Fruit fly (Drosophila melanogaster): ENCODE results near the gene CG6071.

Gene CG6071

DNA sequence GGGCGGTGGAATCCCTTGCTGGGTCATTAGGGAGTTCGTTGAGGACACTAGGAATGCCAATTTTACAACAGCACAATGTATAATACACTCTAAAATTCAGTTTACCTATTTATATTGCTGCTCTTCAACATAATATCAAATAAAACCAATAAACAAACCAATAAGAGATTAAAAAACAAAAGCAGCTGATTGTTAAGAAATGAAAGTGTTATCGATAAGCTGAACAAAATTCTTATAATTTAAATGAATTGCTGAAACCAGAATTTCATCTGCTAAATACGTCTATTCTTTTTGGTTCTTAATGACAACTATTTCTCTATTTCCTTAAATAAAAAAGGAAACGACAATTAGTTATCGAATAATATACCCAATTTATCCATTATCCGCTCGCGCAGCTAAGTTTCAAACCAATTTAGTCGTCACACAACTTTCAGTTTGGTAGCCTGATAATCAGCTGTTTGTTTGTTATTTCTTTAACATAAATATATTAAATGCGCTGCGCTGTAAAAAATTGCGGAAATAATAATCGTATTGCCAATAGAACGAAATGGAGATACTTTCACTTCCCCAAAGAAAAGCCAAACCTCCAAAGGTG is 45.5 kb upstream of the CG6071 start, which contains the start of the genes Pldn and CG14135 (continued):
- no peak for TF ChIP-seq CG17568 (GFP tag; optimal IDR thresholded peaks at IDR 0.05)
- TF ChIP-seq pita (GFP tag; optimal IDR thresholded peaks at IDR 0.05): peak; percentile 75
- TF ChIP-seq crol (GFP tag; IDR thresholded peaks at IDR 0.05): no peak
- peak; percentile 89 for TF ChIP-seq CG13624 (GFP tag; optimal IDR thresholded peaks at IDR 0.05)
- TF ChIP-seq Pdp1 (GFP tag; optimal IDR thresholded peaks at IDR 0.05): peak in 1 of 2 experiments; percentile 28
- no peak for TF ChIP-seq jumu (GFP tag; optimal IDR thresholded peaks at IDR 0.05)
- TF ChIP-seq lbe (GFP tag; optimal IDR thresholded peaks at IDR 0.05): peak; percentile 25
- peak; percentile 99 for TF ChIP-seq CG6654 (GFP tag; optimal IDR thresholded peaks at IDR 0.05)
- TF ChIP-seq Nf-YC (tag; optimal IDR thresholded peaks at IDR 0.05): peak; percentile 22
- TF ChIP-seq CG6854 (GFP tag; optimal IDR thresholded peaks at IDR 0.05): peak; percentile 65
- 0 out of 2 replicates have a peak, but pooled peaks have one; percentile 27 for TF ChIP-seq hbn (GFP tag; IDR thresholded peaks at IDR 0.05; ENCODE audit: partially characterized antibody)
- peak; percentile 45 for TF ChIP-seq Sry-δ (GFP tag; optimal IDR thresholded peaks at IDR 0.05)
- TF ChIP-seq nmo (GFP tag; optimal IDR thresholded peaks at IDR 0.05): peak; percentile 33
- TF ChIP-seq HLH4C (GFP tag; IDR thresholded peaks at IDR 0.05; ENCODE audit: partially characterized antibody): peak; percentile 53; the same call in 2 of the 3 replicates
- no peak for TF ChIP-seq CrebB (tag; optimal IDR thresholded peaks at IDR 0.05)
- TF ChIP-seq scrt (GFP tag; optimal IDR thresholded peaks at IDR 0.05): peak; percentile 68
- TF ChIP-seq Antp (GFP tag; optimal IDR thresholded peaks at IDR 0.05): no peak

DNA sequence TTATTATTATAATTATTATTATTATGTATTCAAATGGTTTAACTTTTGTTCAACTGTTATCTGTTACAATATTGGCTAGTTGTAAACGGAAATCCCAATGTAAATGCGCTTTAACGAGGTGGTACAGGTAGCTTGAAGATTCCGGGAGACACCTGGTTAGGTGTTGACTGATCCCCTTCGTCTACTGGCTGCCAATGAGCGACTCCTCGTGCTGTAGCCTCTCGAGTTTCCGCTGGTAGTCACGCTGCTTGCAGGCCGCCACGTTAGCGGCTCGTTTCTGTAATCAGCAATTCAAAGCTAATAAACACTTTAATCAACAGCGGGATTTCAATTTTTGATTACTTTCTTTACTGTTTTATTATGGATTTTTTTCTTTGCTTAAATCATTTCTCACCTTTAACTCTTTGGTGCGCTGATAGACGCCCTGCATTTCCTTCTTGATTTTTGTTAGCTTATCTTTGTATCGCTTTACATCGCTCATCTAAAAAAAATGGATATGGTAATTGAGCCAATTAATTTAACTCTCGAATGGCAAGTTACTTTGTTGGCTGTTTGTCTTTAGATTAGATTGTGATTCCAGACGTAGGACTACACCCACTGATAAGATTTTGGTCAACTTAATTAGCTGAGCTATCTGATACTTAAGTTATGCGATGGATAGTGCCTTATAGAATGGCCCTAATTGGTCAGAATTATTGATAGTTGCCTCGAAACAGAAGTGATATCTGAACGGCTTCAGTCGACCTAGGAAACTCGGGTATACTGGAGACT is 44.2 kb upstream of the CG6071 start:
- TF ChIP-seq bbx (GFP tag; IDR thresholded peaks at IDR 0.05; ENCODE audit: partially characterized antibody) (no peak), grau (tag; optimal IDR thresholded peaks at IDR 0.05) (no peak), sd (tag; optimal IDR thresholded peaks at IDR 0.05) (peak; percentile 48), Med (GFP tag) (peak; percentile 62), exex (tag; optimal IDR thresholded peaks at IDR 0.05) (peak; percentile 98), chm (GFP tag; IDR thresholded peaks at IDR 0.05) (no peak), CG11398 (GFP tag; optimal IDR thresholded peaks at IDR 0.05) (no peak), ken (GFP tag; IDR thresholded peaks at IDR 0.05) (no peak), CG32767 (GFP tag; IDR thresholded peaks at IDR 0.05) (no peak), CG9817 (tag; optimal IDR thresholded peaks at IDR 0.05) (no peak), Dref (GFP tag; IDR thresholded peaks at IDR 0.05) (no peak), CG7357 (GFP tag; IDR thresholded peaks at IDR 0.05) (no peak), CG13894 (tag; optimal IDR thresholded peaks at IDR 0.05) (no peak), Jarid2 (GFP tag; optimal IDR thresholded peaks at IDR 0.05) (no peak), Bteb2 (GFP tag; optimal IDR thresholded peaks at IDR 0.05) (no peak), sisA (GFP tag; IDR thresholded peaks at IDR 0.05) (no peak), CG2202 (tag; optimal IDR thresholded peaks at IDR 0.05) (no peak), CG17361 (GFP tag; IDR thresholded peaks at IDR 0.05) (no peak), Atf6 (GFP tag; IDR thresholded peaks at IDR 0.05) (0 out of 2 replicates have a peak, but pooled peaks have one; percentile 23), CG17612 (GFP tag; IDR thresholded peaks at IDR 0.05) (no peak), CG7963 (GFP tag; IDR thresholded peaks at IDR 0.05; ENCODE audit: partially characterized antibody) (no peak), lola (GFP tag; optimal IDR thresholded peaks at IDR 0.05) (no peak), Adf1 (GFP tag; IDR thresholded peaks at IDR 0.05) (no peak), CG18599 (GFP tag; optimal IDR thresholded peaks at IDR 0.05) (peak; percentile 40), chinmo (GFP tag; IDR thresholded peaks at IDR 0.05; ENCODE audit: partially characterized antibody) (no peak), E2f1 (GFP tag; IDR thresholded peaks at IDR 0.05) (no peak), CG2678 (tag; optimal IDR thresholded peaks at IDR 0.05) (peak; percentile 19), CoRest (tag; optimal IDR thresholded peaks at IDR 0.05) (no peak), stc (GFP tag; IDR thresholded peaks at IDR 0.05) (0 out of 2 replicates have a peak, but pooled peaks have one; percentile 12), CG14014 (GFP tag; IDR thresholded peaks at IDR 0.05) (0 out of 2 replicates have a peak, but pooled peaks have one; percentile 23)
